Worm (Caenorhabditis elegans): Measurements from ENCODE around the gene math-19.

DNA sequence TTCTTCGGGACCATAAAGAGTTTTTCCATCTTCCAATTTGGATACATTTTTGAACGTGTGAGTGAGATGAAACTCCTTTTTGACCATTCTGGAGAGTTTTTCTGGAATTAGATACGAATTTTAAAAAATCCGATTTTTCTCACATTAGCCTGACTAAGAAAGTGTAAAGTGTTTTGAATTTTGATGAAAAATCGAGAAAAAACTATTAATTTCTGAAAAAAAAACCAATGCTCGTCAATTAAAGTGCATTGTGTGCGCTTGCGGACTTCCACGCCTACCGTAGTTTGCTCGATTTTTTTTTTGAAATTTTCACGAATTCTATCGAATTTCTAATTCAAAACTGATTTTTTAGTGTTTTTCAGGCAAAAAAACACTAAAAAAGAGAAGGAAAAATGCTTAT lies 30.1 kb downstream of the math-19 start, which contains the start of gene bath-1:
- TF ChIP-seq tbp1 (GFP tag; optimal IDR thresholded peaks at IDR 0.05) (no peak), nhr-27 (tag; optimal IDR thresholded peaks at IDR 0.05) (no peak), snpc-1.3 (tag; optimal IDR thresholded peaks at IDR 0.05; ENCODE audit: insufficient read depth) (no peak)

Measured in whole organism, young adult.